Worm (Caenorhabditis elegans): ENCODE results near the gene ascc-1.

ascc-1 gene

DNA sequence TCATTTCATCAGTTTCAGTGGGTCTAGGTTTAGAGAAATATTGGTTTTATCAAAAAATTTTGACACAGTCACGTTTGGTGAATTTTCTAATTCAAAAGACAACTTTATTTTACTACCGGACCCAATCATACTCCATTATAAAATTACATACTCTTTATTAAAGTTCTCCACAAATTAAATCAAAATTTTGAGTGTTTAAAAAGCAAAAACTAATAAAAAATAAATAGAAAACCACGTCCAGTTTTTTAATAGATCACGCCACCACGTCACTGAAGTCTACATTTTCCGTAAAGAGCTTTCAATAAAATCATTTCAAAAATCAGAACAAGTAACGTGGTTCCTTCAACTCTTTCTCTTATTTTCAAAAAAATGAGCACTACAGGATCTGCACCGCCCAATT is 48.4 kb downstream of the ascc-1 start, which contains the start of gene txt-1:
Gene txt-1, plus strand, starts transcription at position 301 of the 400 bp plus-strand sequence.
- no peak for TF ChIP-seq unc-39 (tag; optimal IDR thresholded peaks at IDR 0.05)
- TF ChIP-seq nhr-25 (tag; optimal IDR thresholded peaks at IDR 0.05), result no peak
- TF ChIP-seq snpc-4 (tag; optimal IDR thresholded peaks at IDR 0.05), result no peak
- no peak for TF ChIP-seq R02D3.7 (tag; optimal IDR thresholded peaks at IDR 0.05)
- no peak for TF ChIP-seq ceh-82 (tag; optimal IDR thresholded peaks at IDR 0.05)
- TF ChIP-seq ztf-11 (tag; optimal IDR thresholded peaks at IDR 0.05), result no peak
- no peak for TF ChIP-seq egl-5 (tag; optimal IDR thresholded peaks at IDR 0.05)
- no peak for TF ChIP-seq nhr-12 (tag; optimal IDR thresholded peaks at IDR 0.05)
- no peak for TF ChIP-seq fkh-2 (tag; optimal IDR thresholded peaks at IDR 0.05)
- no peak for TF ChIP-seq nhr-77 (tag; optimal IDR thresholded peaks at IDR 0.05)
- TF ChIP-seq ama-1 (optimal IDR thresholded peaks at IDR 0.05), result no peak
- TF ChIP-seq fkh-10 (GFP tag; optimal IDR thresholded peaks at IDR 0.05), result no peak
- no peak for TF ChIP-seq nfya-1 (tag; optimal IDR thresholded peaks at IDR 0.05; ENCODE audit: insufficient read depth)
- TF ChIP-seq mml-1 (tag; optimal IDR thresholded peaks at IDR 0.05), result no peak
- TF ChIP-seq tbx-2 (tag; optimal IDR thresholded peaks at IDR 0.05), result no peak
- TF ChIP-seq pha-4 (tag; optimal IDR thresholded peaks at IDR 0.05), result no peak
- no peak for TF ChIP-seq ZK546.5 (tag; optimal IDR thresholded peaks at IDR 0.05)
- TF ChIP-seq lin-39 (tag; optimal IDR thresholded peaks at IDR 0.05), result no peak
- TF ChIP-seq lin-15B (tag; optimal IDR thresholded peaks at IDR 0.05), result no peak

DNA sequence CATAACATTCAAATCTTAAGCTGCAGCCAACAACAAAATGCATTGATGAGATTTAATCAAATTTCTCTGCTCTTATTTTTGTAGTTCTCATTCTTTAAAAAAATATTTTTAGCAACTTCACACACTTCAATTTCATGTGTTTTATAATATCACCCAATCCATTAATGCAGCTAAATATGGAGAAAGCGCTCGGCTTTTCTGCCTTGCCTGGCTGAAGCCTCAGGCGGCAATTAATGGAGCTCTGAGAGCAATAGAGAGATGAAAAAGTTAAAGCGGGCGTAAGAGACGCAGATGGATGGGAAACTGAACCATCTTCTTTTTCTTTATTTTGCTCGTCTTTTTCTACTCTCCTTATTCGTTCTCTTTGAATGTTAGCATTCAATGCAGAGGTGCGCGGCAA is 50.2 kb downstream of the ascc-1 start:
- TF ChIP-seq unc-39 (tag; optimal IDR thresholded peaks at IDR 0.05) (no peak), skn-1 (tag; optimal IDR thresholded peaks at IDR 0.05) (no peak), nfya-1 (tag; optimal IDR thresholded peaks at IDR 0.05; ENCODE audit: insufficient read depth) (no peak), nhr-43 (tag; optimal IDR thresholded peaks at IDR 0.05; ENCODE audit: poor library complexity, severe bottlenecking) (no peak), unc-62 (GFP tag; optimal IDR thresholded peaks at IDR 0.05) (no peak), nhr-77 (tag; optimal IDR thresholded peaks at IDR 0.05) (no peak), pqm-1 (tag; optimal IDR thresholded peaks at IDR 0.05) (no peak), elt-1 (tag; optimal IDR thresholded peaks at IDR 0.05) (no peak), ztf-4 (tag; optimal IDR thresholded peaks at IDR 0.05) (no peak), lin-15B (tag; optimal IDR thresholded peaks at IDR 0.05) (no peak), nhr-25 (tag; optimal IDR thresholded peaks at IDR 0.05) (no peak), nhr-11 (tag; optimal IDR thresholded peaks at IDR 0.05) (no peak), daf-12 (tag; optimal IDR thresholded peaks at IDR 0.05) (no peak), mdl-1 (tag; optimal IDR thresholded peaks at IDR 0.05) (no peak), egl-5 (tag; optimal IDR thresholded peaks at IDR 0.05) (no peak)

- no peak for TF ChIP-seq ztf-4 (tag; optimal IDR thresholded peaks at IDR 0.05)
- no peak for TF ChIP-seq nhr-11 (tag; optimal IDR thresholded peaks at IDR 0.05)
- no peak for TF ChIP-seq ceh-9 (tag; optimal IDR thresholded peaks at IDR 0.05)
- no peak for TF ChIP-seq daf-12 (tag; optimal IDR thresholded peaks at IDR 0.05)
- TF ChIP-seq fkh-10 (GFP tag; optimal IDR thresholded peaks at IDR 0.05), result no peak
- no peak for TF ChIP-seq nhr-12 (tag; optimal IDR thresholded peaks at IDR 0.05)
- TF ChIP-seq jun-1 (tag; optimal IDR thresholded peaks at IDR 0.05), result no peak
- no peak for TF ChIP-seq ama-1 (optimal IDR thresholded peaks at IDR 0.05)
- TF ChIP-seq mdl-1 (tag; optimal IDR thresholded peaks at IDR 0.05), result no peak
- TF ChIP-seq ceh-16 (tag; optimal IDR thresholded peaks at IDR 0.05), result no peak
- TF ChIP-seq fkh-2 (tag; optimal IDR thresholded peaks at IDR 0.05), result no peak
- no peak for TF ChIP-seq nhr-28 (tag; optimal IDR thresholded peaks at IDR 0.05)
- TF ChIP-seq fos-1 (tag; optimal IDR thresholded peaks at IDR 0.05), result no peak
- no peak for TF ChIP-seq skn-1 (tag; optimal IDR thresholded peaks at IDR 0.05)
- no peak for TF ChIP-seq elt-3 (tag; optimal IDR thresholded peaks at IDR 0.05)
- no peak for TF ChIP-seq snpc-4 (tag; optimal IDR thresholded peaks at IDR 0.05)
- TF ChIP-seq zag-1 (tag; optimal IDR thresholded peaks at IDR 0.05), result no peak
- TF ChIP-seq mml-1 (tag; optimal IDR thresholded peaks at IDR 0.05), result no peak
- no peak for TF ChIP-seq R02D3.7 (tag; optimal IDR thresholded peaks at IDR 0.05)
- TF ChIP-seq unc-39 (tag; optimal IDR thresholded peaks at IDR 0.05), result no peak
These were observed 51.4 kb downstream of the ascc-1 start, which contains the start of gene C50D2.2 for ce11 chrII:108865-109264. C50D2.2 (plus strand) TSS chrII:109165.
